Fruit fly (Drosophila melanogaster): Measurements from ENCODE around the gene Mps1.

Mps1 gene

dm6 chr3R:17703691-17704537 is 32.8 kb downstream of the Mps1 start (continued):
- TF ChIP-seq abd-A (tag; optimal IDR thresholded peaks at IDR 0.05) (peak; percentile 86), CG34224 (GFP tag; IDR thresholded peaks at IDR 0.05; ENCODE audit: partially characterized antibody) (no peak), CG2889 (GFP tag; IDR thresholded peaks at IDR 0.05) (peak; percentile 99), CG17829 (tag; optimal IDR thresholded peaks at IDR 0.05) (peak; percentile 99), Hmx (GFP tag; optimal IDR thresholded peaks at IDR 0.05) (peak; percentile 94), CG7839 (tag; optimal IDR thresholded peaks at IDR 0.05) (peak; percentile 99), CG42726 (GFP tag; IDR thresholded peaks at IDR 0.05; ENCODE audit: partially characterized antibody) (no peak), CG2199 (GFP tag; IDR thresholded peaks at IDR 0.05) (peak; percentile 99), D19B (GFP tag; optimal IDR thresholded peaks at IDR 0.05) (peak; percentile 94), peb (GFP tag; IDR thresholded peaks at IDR 0.05) (peak; percentile 99), CrebB (tag; optimal IDR thresholded peaks at IDR 0.05) (peak; percentile 97), CG7556 (GFP tag; optimal IDR thresholded peaks at IDR 0.05) (peak; percentile 99), NK7.1 (GFP tag; optimal IDR thresholded peaks at IDR 0.05) (peak; percentile 99), seq (GFP tag; IDR thresholded peaks at IDR 0.05) (peak; percentile 100), CG5180 (GFP tag; optimal IDR thresholded peaks at IDR 0.05) (peak; percentile 97), MTF-1 (GFP tag; optimal IDR thresholded peaks at IDR 0.05; ENCODE audit: borderline replicate concordance) (peak; percentile 96), GATAe (GFP tag; conservative IDR thresholded peaks at IDR 0.05) (peak; percentile 97), nerfin-1 (tag; optimal IDR thresholded peaks at IDR 0.05) (peak; percentile 94), H15 (GFP tag; IDR thresholded peaks at IDR 0.05) (peak; percentile 99), wor (GFP tag; IDR thresholded peaks at IDR 0.05) (peak; percentile 98), Dfd (GFP tag; optimal IDR thresholded peaks at IDR 0.05) (no peak), sima (GFP tag; optimal IDR thresholded peaks at IDR 0.05) (peak; percentile 98), gsb (GFP tag; IDR thresholded peaks at IDR 0.05) (peak; percentile 98), Bdp1 (GFP tag; optimal IDR thresholded peaks at IDR 0.05) (peak; percentile 95), tgo (GFP tag; IDR thresholded peaks at IDR 0.05) (peak; percentile 99), gt (GFP tag; IDR thresholded peaks at IDR 0.05) (peak; percentile 95), CHES-1-like (GFP tag; optimal IDR thresholded peaks at IDR 0.05) (peak; percentile 99), bigmax (GFP tag; optimal IDR thresholded peaks at IDR 0.05) (peak; percentile 81), nerfin-2 (GFP tag; IDR thresholded peaks at IDR 0.05; ENCODE audit: partially characterized antibody) (no peak), CG14050 (GFP tag; IDR thresholded peaks at IDR 0.05) (peak; percentile 99), CG4404 (GFP tag; IDR thresholded peaks at IDR 0.05) (peak; percentile 95), CG18476 (GFP tag; optimal IDR thresholded peaks at IDR 0.05) (peak; percentile 98), Hey (tag; optimal IDR thresholded peaks at IDR 0.05) (peak; percentile 80), sens-2 (GFP tag; IDR thresholded peaks at IDR 0.05) (peak; percentile 98), nom (GFP tag; optimal IDR thresholded peaks at IDR 0.05) (peak; percentile 99), CG11085 (GFP tag; IDR thresholded peaks at IDR 0.05) (peak; percentile 97), Dp (GFP tag; optimal IDR thresholded peaks at IDR 0.05) (peak; percentile 31), vfl (GFP tag; optimal IDR thresholded peaks at IDR 0.05) (peak; percentile 98), CG8290 (GFP tag; optimal IDR thresholded peaks at IDR 0.05) (peak; percentile 98), CG8290 (tag; optimal IDR thresholded peaks at IDR 0.05) (peak; percentile 75 to 99), jigr1 (GFP tag; IDR thresholded peaks at IDR 0.05) (peak; percentile 97), Dad (GFP tag; optimal IDR thresholded peaks at IDR 0.05) (peak; percentile 99), klu (GFP tag; IDR thresholded peaks at IDR 0.05) (peak; percentile 97), CG8924 (tag; optimal IDR thresholded peaks at IDR 0.05) (peak; percentile 99), br (optimal IDR thresholded peaks at IDR 0.05) (no peak), Med (GFP tag) (peak; percentile 100), D19A (tag; optimal IDR thresholded peaks at IDR 0.05) (peak; percentile 96), sc (optimal IDR thresholded peaks at IDR 0.05) (no peak), sc (GFP tag; optimal IDR thresholded peaks at IDR 0.05) (peak; percentile 99), oc (tag; optimal IDR thresholded peaks at IDR 0.05) (peak; percentile 99)
